Worm (Caenorhabditis elegans) whole organism, mixed stage, embryonic: Measurements from ENCODE around the gene ceh-91.

Experiments
- elt-3 ChIP-seq: fragments of 150-350 bp; optimal IDR thresholded peaks from 2 replicates; lab custom pipeline; 2014; ENCODE audit warnings: missing biosample characterization, missing genetic modification characterization
- lin-13 ChIP-seq: fragments of 150-350 bp; optimal IDR thresholded peaks from 2 replicates; lab custom pipeline; 2014; ENCODE audit warnings: missing biosample characterization, missing genetic modification characterization
- mab-5 ChIP-seq: fragments of 150-350 bp; optimal IDR thresholded peaks from 2 replicates; lab custom pipeline; 2014; ENCODE audit warnings: missing biosample characterization, missing genetic modification characterization
- nhr-237 ChIP-seq: fragments of 150-350 bp; optimal IDR thresholded peaks from 2 replicates; lab custom pipeline; 2014; ENCODE audit warnings: missing biosample characterization, missing genetic modification characterization
- unc-39 ChIP-seq: fragments of 150-350 bp; optimal IDR thresholded peaks from 2 replicates; lab custom pipeline; 2014; ENCODE audit warnings: missing biosample characterization, missing genetic modification characterization
- unc-62 ChIP-seq: fragments of 150-350 bp; optimal IDR thresholded peaks from 2 replicates; lab custom pipeline; 2014; ENCODE audit warnings: missing biosample characterization, missing genetic modification reagents, missing genetic modification characterization
- ztf-11 ChIP-seq: fragments of 150-350 bp; optimal IDR thresholded peaks from 2 replicates; lab custom pipeline; 2014; ENCODE audit warnings: missing biosample characterization, missing genetic modification characterization

DNA sequence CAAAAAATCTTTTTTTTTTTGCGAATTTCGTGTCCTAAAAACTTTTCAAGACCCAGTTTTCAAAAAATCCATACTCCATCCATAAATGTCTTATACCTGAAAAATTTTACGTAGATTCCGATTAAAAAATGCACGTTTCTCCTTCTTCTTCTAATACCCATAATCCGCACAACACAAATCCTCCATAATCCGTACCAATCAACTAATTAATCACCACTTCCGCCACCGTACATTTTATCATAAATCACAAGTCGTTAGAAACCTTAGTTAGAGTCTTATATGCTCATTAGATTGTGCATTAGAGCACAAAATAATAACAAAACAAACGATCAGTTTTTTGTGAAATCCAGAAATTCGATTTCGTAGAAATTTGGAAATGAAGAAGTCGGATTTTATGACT is 52.5 kb downstream of the ceh-91 start:
- TF ChIP-seq unc-62 (GFP tag; lab: Kevin White, UChicago) (no peak), mab-5 (tag; lab: Kevin White, UChicago) (no peak), nhr-237 (no peak), lin-13 (tag; lab: Kevin White, UChicago) (no peak), elt-3 (no peak), unc-39 (tag; lab: Kevin White, UChicago) (no peak), ztf-11 (no peak)
